Fruit fly (Drosophila melanogaster) whole organism, wandering third instar larva: Measurements from ENCODE around the gene CG34300.
A peak's percentile ranks its signal among the peaks of the same experiment; 100 is the strongest.

Experiments
- Abd-B ChIP-seq: fragments of >200 bp; optimal IDR thresholded peaks from 2 replicates; lab custom pipeline; 2017; ENCODE audit warnings: missing biosample characterization, missing genetic modification characterization
- CG32264 ChIP-seq: fragments of 200-800 bp; sonication (Bioruptor generic); optimal IDR thresholded peaks from 2 replicates; lab custom pipeline; 2016; ENCODE audit warnings: missing biosample characterization, missing genetic modification characterization
- CG9705 ChIP-seq: fragments of 200-800 bp; sonication (Bioruptor generic); optimal IDR thresholded peaks from 2 replicates; lab custom pipeline; 2018; ENCODE audit warnings: missing biosample characterization, mild to moderate bottlenecking, missing genetic modification characterization
- CrebA ChIP-seq: fragments of 200-800 bp; sonication (Bioruptor generic); optimal IDR thresholded peaks from 2 replicates; lab custom pipeline; 2016; ENCODE audit warnings: missing biosample characterization, mild to moderate bottlenecking, missing genetic modification characterization, borderline replicate concordance
- Dfd ChIP-seq: fragments of >200 bp; optimal IDR thresholded peaks from 2 replicates; lab custom pipeline; 2017; ENCODE audit warnings: missing biosample characterization, missing genetic modification characterization
- Dif ChIP-seq: fragments of 200-275, 200-300 bp; sonication (Bioruptor generic); optimal IDR thresholded peaks from 2 replicates; lab custom pipeline; 2018; ENCODE audit warnings: missing biosample characterization, missing genetic modification characterization; ENCODE audit not compliant: partially characterized antibody
- GATAd ChIP-seq: sonication (Bioruptor generic); optimal IDR thresholded peaks from 2 replicates; lab custom pipeline; 2016; ENCODE audit warnings: missing biosample characterization, missing genetic modification characterization
- HLH106 ChIP-seq: fragments of 200-800 bp; optimal IDR thresholded peaks from 3 replicates; lab custom pipeline; 2019; ENCODE audit warnings: missing biosample characterization, mild to moderate bottlenecking, missing genetic modification characterization, moderate library complexity
- Hnf4 ChIP-seq: fragments of 200-800 bp; sonication (Bioruptor generic); optimal IDR thresholded peaks from 2 replicates; lab custom pipeline; 2016; ENCODE audit warnings: missing biosample characterization, mild to moderate bottlenecking, missing genetic modification characterization
- Hr78 ChIP-seq: fragments of >200 bp; optimal IDR thresholded peaks from 2 replicates; lab custom pipeline; 2017; ENCODE audit warnings: missing biosample characterization, missing genetic modification characterization
- Hr83 ChIP-seq: fragments of 200-300 bp; sonication (Bioruptor generic); optimal IDR thresholded peaks from 2 replicates; lab custom pipeline; 2016; ENCODE audit warnings: missing biosample characterization, mild to moderate bottlenecking, missing genetic modification characterization, moderate library complexity; ENCODE audit not compliant: poor library complexity, severe bottlenecking
- Jra ChIP-seq: sonication (Bioruptor generic); optimal IDR thresholded peaks from 2 replicates; lab custom pipeline; 2016; ENCODE audit warnings: missing biosample characterization, missing genetic modification characterization
- Mio ChIP-seq: sonication (Bioruptor generic); optimal IDR thresholded peaks from 2 replicates; lab custom pipeline; 2016; ENCODE audit warnings: missing biosample characterization, missing genetic modification characterization
- Myc ChIP-seq: fragments of >200 bp; optimal IDR thresholded peaks from 2 replicates; lab custom pipeline; 2017
- N ChIP-seq: fragments of >200 bp; optimal IDR thresholded peaks from 2 replicates; lab custom pipeline; 2018; ENCODE audit warnings: missing biosample characterization, missing external identifiers, missing genetic modification characterization
- OdsH ChIP-seq: fragments of 200-800 bp; sonication (Bioruptor generic); optimal IDR thresholded peaks from 2 replicates; lab custom pipeline; 2016; ENCODE audit warnings: missing biosample characterization, mild to moderate bottlenecking, missing genetic modification characterization
- Rel ChIP-seq, 2 experiments: fragments of 200-800 bp; sonication (Bioruptor generic) in 1 of 2; optimal IDR thresholded peaks; 2 replicates in 1 of 2; 3 replicates in 1 of 2; lab custom pipeline; 2016 to 2019; ENCODE audit warnings: mild to moderate bottlenecking in 2 of 2, missing biosample characterization in 2 of 2, missing genetic modification characterization in 2 of 2, moderate library complexity in 1 of 2
- Sp1 ChIP-seq: fragments of 200-800 bp; sonication (Bioruptor generic); optimal IDR thresholded peaks from 3 replicates; lab custom pipeline; 2019; ENCODE audit warnings: missing biosample characterization, mild to moderate bottlenecking, missing genetic modification characterization, moderate library complexity
- Vsx2 ChIP-seq: fragments of 200-300, 225-300 bp; sonication (Bioruptor generic); optimal IDR thresholded peaks from 2 replicates; lab custom pipeline; 2018; ENCODE audit warnings: missing biosample characterization, missing genetic modification characterization; ENCODE audit not compliant: partially characterized antibody
- br ChIP-seq: fragments of 200-800 bp; sonication (Bioruptor generic); optimal IDR thresholded peaks from 2 replicates; lab custom pipeline; 2016; ENCODE audit warnings: missing biosample characterization, missing genetic modification characterization
- brk ChIP-seq: fragments of 200-800 bp; sonication (Bioruptor generic); optimal IDR thresholded peaks from 2 replicates; lab custom pipeline; 2016; ENCODE audit warnings: missing biosample characterization, mild to moderate bottlenecking, missing genetic modification characterization
- dl ChIP-seq, 2 experiments: fragments of 175-275, 200-275 bp in 1 of 2; fragments of 200-275 bp in 1 of 2; sonication (Bioruptor generic); optimal IDR thresholded peaks; lab custom pipeline; 2018; ENCODE audit warnings: mild to moderate bottlenecking in 2 of 2, missing biosample characterization in 2 of 2, missing genetic modification characterization in 2 of 2, moderate library complexity in 2 of 2; ENCODE audit not compliant: partially characterized antibody in 2 of 2, insufficient read depth in 1 of 2
- dmrt93B ChIP-seq: fragments of 200-800 bp; sonication (Bioruptor generic); optimal IDR thresholded peaks from 2 replicates; lab custom pipeline; 2018; ENCODE audit warnings: missing biosample characterization, mild to moderate bottlenecking, missing genetic modification characterization
- dsf ChIP-seq: sonication (Bioruptor generic); optimal IDR thresholded peaks from 2 replicates; lab custom pipeline; 2016; ENCODE audit warnings: missing biosample characterization, missing genetic modification characterization, borderline replicate concordance
- ey ChIP-seq: fragments of 200-800 bp; sonication (Bioruptor generic); optimal IDR thresholded peaks from 2 replicates; lab custom pipeline; 2016; ENCODE audit warnings: missing biosample characterization, missing genetic modification characterization
- foxo ChIP-seq, 2 experiments: fragments of 200-800 bp; sonication (Bioruptor generic); optimal IDR thresholded peaks; 2 replicates in 1 of 2; 3 replicates in 1 of 2; lab custom pipeline; 2016 to 2017; ENCODE audit warnings: missing biosample characterization in 2 of 2, missing genetic modification characterization in 2 of 2
- fru ChIP-seq: fragments of 200-800 bp; sonication (Bioruptor generic); optimal IDR thresholded peaks from 3 replicates; lab custom pipeline; 2016; ENCODE audit warnings: missing biosample characterization, mild to moderate bottlenecking, missing genetic modification characterization
- h ChIP-seq: fragments of 200-800 bp; sonication (Bioruptor generic); optimal IDR thresholded peaks from 3 replicates; lab custom pipeline; 2016; ENCODE audit warnings: missing biosample characterization, mild to moderate bottlenecking, missing genetic modification characterization
- jim ChIP-seq: fragments of 175-275, 200-325 bp; sonication (Bioruptor generic); optimal IDR thresholded peaks from 2 replicates; lab custom pipeline; 2016; ENCODE audit warnings: missing biosample characterization, mild to moderate bottlenecking, missing genetic modification characterization
- lola ChIP-seq: fragments of >200 bp; optimal IDR thresholded peaks from 2 replicates; lab custom pipeline; 2017; ENCODE audit warnings: missing biosample characterization, missing genetic modification characterization
- pan ChIP-seq: fragments of >200 bp; optimal IDR thresholded peaks from 2 replicates; lab custom pipeline; 2017
- psq ChIP-seq: fragments of 200-800 bp; sonication (Bioruptor generic); optimal IDR thresholded peaks from 3 replicates; lab custom pipeline; 2017; ENCODE audit warnings: missing biosample characterization, mild to moderate bottlenecking, missing genetic modification characterization, moderate library complexity
- rgr ChIP-seq: fragments of 200-800 bp; sonication (Bioruptor generic); optimal IDR thresholded peaks from 3 replicates; lab custom pipeline; 2016; ENCODE audit warnings: missing biosample characterization, mild to moderate bottlenecking, missing genetic modification characterization
- sage ChIP-seq: fragments of 200-800 bp; sonication (Bioruptor generic); optimal IDR thresholded peaks from 2 replicates; lab custom pipeline; 2016; ENCODE audit warnings: missing biosample characterization, mild to moderate bottlenecking, missing genetic modification characterization
- sv ChIP-seq: fragments of 200-800 bp; sonication (Bioruptor generic); optimal IDR thresholded peaks from 3 replicates; lab custom pipeline; 2016; ENCODE audit warnings: missing biosample characterization, missing genetic modification characterization
- tai ChIP-seq: sonication (Bioruptor generic); optimal IDR thresholded peaks from 2 replicates; lab custom pipeline; 2016; ENCODE audit warnings: missing biosample characterization, missing genetic modification characterization
- usp ChIP-seq: fragments of >200 bp; optimal IDR thresholded peaks from 2 replicates; lab custom pipeline; 2017; ENCODE audit warnings: missing biosample characterization, missing genetic modification characterization
- woc ChIP-seq: sonication (Bioruptor generic); optimal IDR thresholded peaks from 2 replicates; lab custom pipeline; 2016; ENCODE audit warnings: missing biosample characterization, mild to moderate bottlenecking, missing genetic modification characterization

The CG34300 gene

dm6 chr3R:30337919-30338647, 31.6 kb upstream of the CG34300 start:
- TF ChIP-seq foxo (GFP tag; optimal IDR thresholded peaks at IDR 0.05; lab: Kevin White, UChicago) (no peak), sv (GFP tag; lab: Kevin White, UChicago) (no peak), Myc (lab: Kevin White, UChicago) (peak; percentile 56)
- TF ChIP-seq, all 38 proteins: peak for 1

DNA sequence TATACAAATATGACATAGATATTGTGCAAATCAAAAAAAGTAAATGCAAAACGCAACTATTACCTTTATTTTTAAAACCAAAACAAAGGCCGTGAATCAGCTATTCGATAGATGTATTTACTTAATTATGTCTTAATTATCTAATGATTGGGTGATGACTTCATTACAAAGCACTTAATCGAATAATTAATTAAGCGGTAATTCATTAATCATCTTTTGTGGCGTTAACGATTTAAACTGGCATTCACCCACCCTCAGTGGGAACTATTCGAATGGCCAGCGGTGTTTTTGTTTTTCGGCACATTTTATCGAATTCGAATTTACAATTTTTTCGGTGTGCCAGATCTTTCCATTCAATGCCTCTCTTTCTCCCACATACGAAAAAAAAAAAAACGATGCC, 31.0 kb upstream of the CG34300 start:
- no peak for TF ChIP-seq Mio (GFP tag; lab: Kevin White, UChicago)
- TF ChIP-seq pan (lab: Kevin White, UChicago): no peak
- TF ChIP-seq CrebA (GFP tag; lab: Kevin White, UChicago): no peak
- no peak for TF ChIP-seq Dif
- TF ChIP-seq Sp1: no peak
- TF ChIP-seq Hr83 (GFP tag; lab: Kevin White, UChicago): no peak
- no peak for TF ChIP-seq tai
- TF ChIP-seq Jra (GFP tag; lab: Kevin White, UChicago): no peak
- no peak for TF ChIP-seq Rel (GFP tag; optimal IDR thresholded peaks at IDR 0.05; lab: Kevin White, UChicago)
- TF ChIP-seq Rel (tag; optimal IDR thresholded peaks at IDR 0.05; lab: Kevin White, UChicago): no peak
- TF ChIP-seq brk (GFP tag; lab: Kevin White, UChicago): no peak
- TF ChIP-seq sv (GFP tag; lab: Kevin White, UChicago): no peak
- TF ChIP-seq psq: no peak

- TF ChIP-seq OdsH (GFP tag; lab: Kevin White, UChicago) (peak; percentile 79), Hr83 (GFP tag; lab: Kevin White, UChicago) (no peak), rgr (GFP tag; lab: Kevin White, UChicago) (peak; percentile 83), Vsx2 (GFP tag; lab: Kevin White, UChicago) (no peak), Abd-B (GFP tag; lab: Kevin White, UChicago) (no peak), Dif (no peak), CG32264 (GFP tag; lab: Kevin White, UChicago) (peak; percentile 42), dl (GFP tag; optimal IDR thresholded peaks at IDR 0.05; lab: Kevin White, UChicago; ENCODE audit: insufficient read depth in 1 of 2, partially characterized antibody in 2 of 2) (no peak), Sp1 (peak; percentile 68), Mio (GFP tag; lab: Kevin White, UChicago) (no peak), dmrt93B (GFP tag; lab: Kevin White, UChicago) (peak; percentile 54), Rel (GFP tag; optimal IDR thresholded peaks at IDR 0.05; lab: Kevin White, UChicago) (peak; percentile 15), Rel (tag; optimal IDR thresholded peaks at IDR 0.05; lab: Kevin White, UChicago) (no peak), brk (GFP tag; lab: Kevin White, UChicago) (peak; percentile 35), sv (GFP tag; lab: Kevin White, UChicago) (no peak), GATAd (GFP tag; lab: Kevin White, UChicago) (peak; percentile 18), usp (no peak), N (no peak), HLH106 (tag; lab: Kevin White, UChicago) (peak; percentile 73), br (peak; percentile 85), woc (peak; percentile 78), CG9705 (GFP tag; lab: Kevin White, UChicago) (no peak), Jra (GFP tag; lab: Kevin White, UChicago) (peak; percentile 15), Dfd (no peak), fru (GFP tag; lab: Kevin White, UChicago) (peak; percentile 81), dsf (GFP tag; lab: Kevin White, UChicago) (peak; percentile 31), Myc (lab: Kevin White, UChicago) (no peak), tai (peak; percentile 66), Hr78 (GFP tag; lab: Kevin White, UChicago) (no peak), h (GFP tag; lab: Kevin White, UChicago) (peak; percentile 90), psq (peak; percentile 61), Hnf4 (peak; percentile 80), pan (lab: Kevin White, UChicago) (no peak), foxo (GFP tag; optimal IDR thresholded peaks at IDR 0.05; lab: Kevin White, UChicago) (peak; percentile 12 to 84), jim (no peak), sage (GFP tag; lab: Kevin White, UChicago) (peak; percentile 42), CrebA (GFP tag; lab: Kevin White, UChicago) (no peak), lola (GFP tag; lab: Kevin White, UChicago) (no peak), ey (GFP tag; lab: Kevin White, UChicago) (peak; percentile 86)
These were observed 29.7 kb upstream of the CG34300 start for dm6 chr3R:30336100-30336499.
